Worm (Caenorhabditis elegans): ENCODE measurements around the gene tex-2.
A peak's percentile ranks its signal among the peaks of the same experiment; 100 is the strongest.

Gene tex-2

ce11 chrII:5863893-5864292 lies 9.5 kb downstream of the tex-2 start, which contains the start of gene tag-234:
Gene tag-234, plus strand, starts transcription at chrII:5864193.
- TF ChIP-seq nhr-25 (tag; optimal IDR thresholded peaks at IDR 0.05; ENCODE audit: borderline replicate concordance, insufficient read depth) (no peak), ctbp-1 (GFP tag; IDR thresholded peaks at IDR 0.05) (no peak), daf-16 (GFP tag; optimal IDR thresholded peaks at IDR 0.05) (no peak), daf-16 (tag; optimal IDR thresholded peaks at IDR 0.05) (peak; percentile 64), dve-1 (tag; optimal IDR thresholded peaks at IDR 0.05; ENCODE audit: insufficient read depth) (no peak), madf-9 (GFP tag; conservative IDR thresholded peaks at IDR 0.05) (no peak), dmd-6 (GFP tag; IDR thresholded peaks at IDR 0.05) (no peak), saeg-2 (GFP tag; IDR thresholded peaks at IDR 0.05) (no peak), daf-19 (GFP tag; conservative IDR thresholded peaks at IDR 0.05) (no peak), nhr-6 (tag; optimal IDR thresholded peaks at IDR 0.05) (peak; percentile 7), unc-39 (tag; optimal IDR thresholded peaks at IDR 0.05) (no peak), zip-11 (GFP tag; IDR thresholded peaks at IDR 0.05) (no peak), jun-1 (tag; optimal IDR thresholded peaks at IDR 0.05) (no peak), nhr-28 (tag; optimal IDR thresholded peaks at IDR 0.05) (peak; percentile 4), nhr-41 (GFP tag; IDR thresholded peaks at IDR 0.05) (no peak), lsy-2 (tag; optimal IDR thresholded peaks at IDR 0.05) (no peak), mdl-1 (tag; optimal IDR thresholded peaks at IDR 0.05) (no peak), pqm-1 (tag; optimal IDR thresholded peaks at IDR 0.05) (no peak), dmd-8 (GFP tag; IDR thresholded peaks at IDR 0.05) (no peak), vab-7 (GFP tag; IDR thresholded peaks at IDR 0.05) (no peak), zag-1 (tag; optimal IDR thresholded peaks at IDR 0.05) (no peak)

ce11 chrII:5860621-5861020 lies 12.8 kb downstream of the tex-2 start:
- TF ChIP-seq set-16 (GFP tag; IDR thresholded peaks at IDR 0.05): no peak
- TF ChIP-seq fkh-10 (GFP tag; optimal IDR thresholded peaks at IDR 0.05): peak; percentile 87

ce11 chrII:5858322-5858721 lies 15.1 kb downstream of the tex-2 start, which contains the start of gene F55C12.4:
Gene F55C12.4, minus strand, starts transcription at chrII:5858422.
- TF ChIP-seq dmd-9 (GFP tag; IDR thresholded peaks at IDR 0.05): no peak
- no peak for TF ChIP-seq egl-27 (tag; optimal IDR thresholded peaks at IDR 0.05)
- TF ChIP-seq lin-13 (GFP tag; optimal IDR thresholded peaks at IDR 0.05): no peak
- no peak for TF ChIP-seq arid-1 (GFP tag; conservative IDR thresholded peaks at IDR 0.05)
- TF ChIP-seq daf-19 (GFP tag; conservative IDR thresholded peaks at IDR 0.05): no peak
- no peak for TF ChIP-seq nhr-237 (tag; optimal IDR thresholded peaks at IDR 0.05)
- no peak for TF ChIP-seq zip-2 (tag; optimal IDR thresholded peaks at IDR 0.05)
- TF ChIP-seq nhr-76 (tag; optimal IDR thresholded peaks at IDR 0.05): no peak

- no peak for TF ChIP-seq spr-3 (GFP tag; optimal IDR thresholded peaks at IDR 0.05)
- TF ChIP-seq lim-7 (GFP tag; IDR thresholded peaks at IDR 0.05): no peak
- no peak for TF ChIP-seq nhr-48 (tag; optimal IDR thresholded peaks at IDR 0.05)
- no peak for TF ChIP-seq gei-8 (GFP tag; optimal IDR thresholded peaks at IDR 0.05)
- no peak for TF ChIP-seq zip-2 (tag; optimal IDR thresholded peaks at IDR 0.05)
- TF ChIP-seq ceh-62 (tag; optimal IDR thresholded peaks at IDR 0.05): no peak
- no peak for TF ChIP-seq egl-43 (GFP tag; IDR thresholded peaks at IDR 0.05)
- no peak for TF ChIP-seq ztf-7 (tag; optimal IDR thresholded peaks at IDR 0.05)
- TF ChIP-seq F44E2.7 (GFP tag; IDR thresholded peaks at IDR 0.05): no peak
Measured at ce11 chrII:5854122-5854521, 19.3 kb downstream of the tex-2 start, which contains the start of gene H41C03.1. Gene H41C03.1, plus strand, starts transcription at chrII:5854422.

Data from whole organism, L4 larva.